Worm (Caenorhabditis elegans) whole organism, L1 larva: ENCODE data around the gene C04A2.15.
A peak's percentile ranks its signal among the peaks of the same experiment; 100 is the strongest.

Experiments used
- F16B12.6 ChIP-seq: fragments of 150-350 bp; optimal IDR thresholded peaks from 2 replicates; lab custom pipeline; 2014; ENCODE audit warnings: missing biosample characterization, missing genetic modification characterization
- alr-1 ChIP-seq: fragments of 200-800 bp; sonication (Bioruptor generic); optimal IDR thresholded peaks from 2 replicates; lab custom pipeline; 2018; ENCODE audit warnings: borderline replicate concordance, mild to moderate bottlenecking, missing genetic modification characterization, missing compliant biosample characterization
- ama-1 ChIP-seq: fragments of 150-350 bp; optimal IDR thresholded peaks from 2 replicates; lab custom pipeline; 2014
- blmp-1 ChIP-seq: fragments of 150-350 bp; optimal IDR thresholded peaks from 2 replicates; lab custom pipeline; 2014; ENCODE audit warnings: missing biosample characterization, missing genetic modification characterization
- ceh-63 ChIP-seq: fragments of 200-800 bp; sonication (Bioruptor generic); optimal IDR thresholded peaks from 2 replicates; lab custom pipeline; 2018; ENCODE audit warnings: mild to moderate bottlenecking, missing genetic modification characterization, missing compliant biosample characterization
- ceh-82 ChIP-seq, 3 experiments: fragments of 150-350 bp in 1 of 3; sonication (generic microtip) in 2 of 3; optimal IDR thresholded peaks; 2 replicates each; lab custom pipeline; 2014 to 2017; ENCODE audit warnings: missing biosample characterization in 3 of 3, missing genetic modification characterization in 3 of 3
- ceh-88 ChIP-seq: fragments of 200-800 bp; sonication (Bioruptor generic); IDR thresholded peaks from 2 replicates; pipeline ENCODE4 v1.3.6; 2022; ENCODE audit warnings: missing genetic modification characterization, missing compliant biosample characterization
- ceh-90 ChIP-seq: sonication (generic microtip); optimal IDR thresholded peaks from 2 replicates; lab custom pipeline; 2016; ENCODE audit warnings: missing genetic modification characterization, missing compliant biosample characterization
- ces-1 ChIP-seq: fragments of 150-350 bp; optimal IDR thresholded peaks from 2 replicates; lab custom pipeline; 2014; ENCODE audit warnings: missing biosample characterization, missing genetic modification reagents, missing genetic modification characterization
- dpl-1 ChIP-seq, 3 experiments: fragments of 150-350 bp in 2 of 3; sonication (generic microtip) in 1 of 3; optimal IDR thresholded peaks; 2 replicates each; lab custom pipeline; 2014 to 2017; ENCODE audit warnings: missing biosample characterization in 3 of 3, missing genetic modification characterization in 3 of 3, missing genetic modification reagents in 3 of 3
- efl-1 ChIP-seq, 4 experiments: fragments of 150-350 bp; optimal IDR thresholded peaks in 3 of 4; peaks in 1 of 4; 1 replicate in 1 of 4; 2 replicates in 3 of 4; lab custom pipeline; 2014; ENCODE audit warnings: missing biosample characterization in 2 of 4, missing genetic modification characterization in 2 of 4, missing genetic modification reagents in 2 of 4
- efl-3 ChIP-seq: fragments of 200-800 bp; sonication (Bioruptor generic); optimal IDR thresholded peaks from 2 replicates; lab custom pipeline; 2018; ENCODE audit warnings: mild to moderate bottlenecking, missing genetic modification characterization, missing compliant biosample characterization
- egl-13 ChIP-seq: sonication (generic microtip); optimal IDR thresholded peaks from 2 replicates; lab custom pipeline; 2016; ENCODE audit warnings: missing genotype, missing genetic modification reagents, missing genetic modification characterization, missing compliant biosample characterization
- egl-27 ChIP-seq, 2 experiments: fragments of 150-350 bp in 1 of 2; sonication (generic microtip); optimal IDR thresholded peaks; 3 replicates each; lab custom pipeline; 2017 to 2018; ENCODE audit warnings: missing biosample characterization in 2 of 2, missing genetic modification characterization in 2 of 2, missing genetic modification reagents in 2 of 2
- elt-2 ChIP-seq: sonication (generic microtip); optimal IDR thresholded peaks from 2 replicates; lab custom pipeline; 2016; ENCODE audit warnings: missing genetic modification characterization, mild to moderate bottlenecking, inconsistent platforms, missing compliant biosample characterization, missing genetic modification reagents
- ets-5 ChIP-seq: fragments of 200-800 bp; sonication (Bioruptor generic); IDR thresholded peaks from 2 replicates; pipeline ENCODE4 v1.3.6; 2022; ENCODE audit warnings: missing genetic modification characterization, missing compliant biosample characterization
- fkh-4 ChIP-seq: sonication (generic microtip); optimal IDR thresholded peaks from 2 replicates; lab custom pipeline; 2016; ENCODE audit warnings: missing compliant biosample characterization, missing genetic modification characterization, borderline replicate concordance
- fkh-8 ChIP-seq: sonication (generic microtip); optimal IDR thresholded peaks from 2 replicates; lab custom pipeline; 2016; ENCODE audit warnings: mild to moderate bottlenecking, missing genetic modification characterization, missing compliant biosample characterization
- hlh-4 ChIP-seq: sonication (generic microtip); optimal IDR thresholded peaks from 2 replicates; lab custom pipeline; 2016; ENCODE audit warnings: mild to moderate bottlenecking, missing genetic modification characterization, missing compliant biosample characterization
- irx-1 ChIP-seq: sonication (generic microtip); optimal IDR thresholded peaks from 2 replicates; lab custom pipeline; 2016; ENCODE audit warnings: missing genetic modification characterization, missing compliant biosample characterization
- lin-14 ChIP-seq: fragments of 200-800 bp; sonication (Bioruptor generic); optimal IDR thresholded peaks from 2 replicates; lab custom pipeline; 2018; ENCODE audit warnings: mild to moderate bottlenecking, missing genetic modification characterization, moderate library complexity, missing compliant biosample characterization
- mab-9 ChIP-seq: fragments of 200-800 bp; sonication (Bioruptor generic); IDR thresholded peaks from 2 replicates; pipeline ENCODE4 v1.3.6; 2022; ENCODE audit warnings: missing genetic modification reagents, missing genetic modification characterization, missing compliant biosample characterization
- mdl-1 ChIP-seq, 2 experiments: fragments of 150-350 bp; optimal IDR thresholded peaks; 2 replicates each; lab custom pipeline; 2014 to 2017; ENCODE audit warnings: missing biosample characterization in 2 of 2, missing genetic modification characterization in 2 of 2, inconsistent platforms in 1 of 2
- nhr-11 ChIP-seq: fragments of 150-350 bp; optimal IDR thresholded peaks from 2 replicates; lab custom pipeline; 2014; ENCODE audit warnings: missing biosample characterization, missing genetic modification characterization
- nhr-12 ChIP-seq: sonication (generic microtip); optimal IDR thresholded peaks from 2 replicates; lab custom pipeline; 2017; ENCODE audit warnings: missing biosample characterization, missing genetic modification characterization
- nhr-20 ChIP-seq: sonication (generic microtip); optimal IDR thresholded peaks from 2 replicates; lab custom pipeline; 2016; ENCODE audit warnings: mild to moderate bottlenecking, missing genetic modification characterization, missing compliant biosample characterization
- nhr-237 ChIP-seq: fragments of 150-350 bp; optimal IDR thresholded peaks from 2 replicates; lab custom pipeline; 2014; ENCODE audit warnings: missing biosample characterization, missing genetic modification characterization
- nhr-71 ChIP-seq: sonication (generic microtip); optimal IDR thresholded peaks from 2 replicates; lab custom pipeline; 2016; ENCODE audit warnings: mild to moderate bottlenecking, missing genetic modification characterization, moderate library complexity, missing compliant biosample characterization
- nhr-77 ChIP-seq: fragments of 150-350 bp; optimal IDR thresholded peaks from 2 replicates; lab custom pipeline; 2014; ENCODE audit warnings: missing biosample characterization, missing genetic modification characterization
- nhr-84 ChIP-seq: sonication (generic microtip); optimal IDR thresholded peaks from 2 replicates; lab custom pipeline; 2017; ENCODE audit warnings: missing biosample characterization, missing genetic modification characterization
- nhr-85 ChIP-seq: sonication (generic microtip); peaks from one replicate; lab custom pipeline; 2016; ENCODE audit warnings: missing genetic modification characterization, inconsistent platforms, missing compliant biosample characterization
- nhr-90 ChIP-seq: sonication (generic microtip); optimal IDR thresholded peaks from 2 replicates; lab custom pipeline; 2016; ENCODE audit warnings: mild to moderate bottlenecking, missing genetic modification characterization, missing compliant biosample characterization; ENCODE audit not compliant: poor library complexity
- pag-3 ChIP-seq: sonication (generic microtip); optimal IDR thresholded peaks from 2 replicates; lab custom pipeline; 2017; ENCODE audit warnings: missing genetic modification characterization, mild to moderate bottlenecking, missing compliant biosample characterization, antibody characterized with exemption, borderline replicate concordance; ENCODE audit not compliant: insufficient read depth
- pax-3 ChIP-seq: fragments of 200-800 bp; sonication (Bioruptor generic); optimal IDR thresholded peaks from 2 replicates; lab custom pipeline; 2018; ENCODE audit warnings: mild to moderate bottlenecking, missing genetic modification characterization, moderate library complexity, missing compliant biosample characterization
- pqm-1 ChIP-seq: sonication (generic microtip); optimal IDR thresholded peaks from 3 replicates; lab custom pipeline; 2017; ENCODE audit warnings: missing biosample characterization, missing genetic modification characterization
- skn-1 ChIP-seq: fragments of 150-350 bp; optimal IDR thresholded peaks from 2 replicates; lab custom pipeline; 2014; ENCODE audit warnings: missing biosample characterization, missing genetic modification characterization
- snpc-4 ChIP-seq: fragments of 150-350 bp; optimal IDR thresholded peaks from 2 replicates; lab custom pipeline; 2014; ENCODE audit warnings: missing biosample characterization, missing genetic modification characterization
- sox-4 ChIP-seq: sonication (generic microtip); optimal IDR thresholded peaks from 2 replicates; lab custom pipeline; 2016; ENCODE audit warnings: missing genetic modification characterization, missing compliant biosample characterization
- sptf-1 ChIP-seq: fragments of 150-350 bp; optimal IDR thresholded peaks from 2 replicates; lab custom pipeline; 2014; ENCODE audit warnings: missing biosample characterization, missing genetic modification characterization
- tbx-2 ChIP-seq: sonication (generic microtip); optimal IDR thresholded peaks from 2 replicates; lab custom pipeline; 2016; ENCODE audit warnings: missing genetic modification characterization, missing compliant biosample characterization
- tlp-1 ChIP-seq: fragments of 150-350 bp; optimal IDR thresholded peaks from 2 replicates; lab custom pipeline; 2014; ENCODE audit warnings: missing biosample characterization, missing genetic modification characterization
- unc-130 ChIP-seq: fragments of 150-350 bp; optimal IDR thresholded peaks from 2 replicates; lab custom pipeline; 2017; ENCODE audit warnings: missing biosample characterization, missing genetic modification characterization, inconsistent platforms
- unc-30 ChIP-seq: sonication (generic microtip); optimal IDR thresholded peaks from 2 replicates; lab custom pipeline; 2017; ENCODE audit warnings: missing biosample characterization, missing genetic modification characterization
- unc-62 ChIP-seq: fragments of 150-350 bp; optimal IDR thresholded peaks from 2 replicates; lab custom pipeline; 2014; ENCODE audit warnings: missing biosample characterization, missing genetic modification reagents, missing genetic modification characterization
- unc-86 ChIP-seq: sonication (generic microtip); optimal IDR thresholded peaks from 2 replicates; lab custom pipeline; 2016; ENCODE audit warnings: missing genetic modification characterization, missing compliant biosample characterization
- unc-98 ChIP-seq: fragments of 200-800 bp; sonication (Bioruptor generic); IDR thresholded peaks from 2 replicates; pipeline ENCODE4 v1.3.6; 2022; ENCODE audit warnings: missing genetic modification characterization, missing compliant biosample characterization
- vab-15 ChIP-seq: sonication (generic microtip); optimal IDR thresholded peaks from 2 replicates; lab custom pipeline; 2017; ENCODE audit warnings: missing genotype, mild to moderate bottlenecking, missing genetic modification characterization, missing compliant biosample characterization

Gene C04A2.15

ce11 chrII:6827388-6827787 is 24.6 kb upstream of the C04A2.15 start (continued):
- TF ChIP-seq sox-4 (tag; lab: Kevin White, UChicago) (peak; percentile 23), nhr-12 (tag; lab: Kevin White, UChicago) (no peak), ceh-82 (tag; optimal IDR thresholded peaks at IDR 0.05; lab: Kevin White, UChicago) (peak in 2 of 3 experiments; percentile 6 to 45), unc-62 (GFP tag; lab: Kevin White, UChicago) (no peak), efl-3 (GFP tag; lab: Kevin White, UChicago) (no peak), dpl-1 (GFP tag; optimal IDR thresholded peaks at IDR 0.05; lab: Kevin White, UChicago) (peak; percentile 4 to 21 (median 16)), unc-30 (tag; lab: Kevin White, UChicago) (no peak), unc-86 (tag; lab: Kevin White, UChicago) (peak; percentile 10), hlh-4 (no peak), ets-5 (no peak), unc-130 (tag; lab: Kevin White, UChicago) (peak; percentile 26), pag-3 (tag; lab: Kevin White, UChicago) (no peak), nhr-11 (tag; lab: Kevin White, UChicago) (peak; percentile 23), egl-13 (tag; lab: Kevin White, UChicago) (peak; percentile 6), mab-9 (GFP tag; lab: Robert Waterston, UW) (no peak), ceh-88 (GFP tag; lab: Robert Waterston, UW) (no peak), mdl-1 (tag; optimal IDR thresholded peaks at IDR 0.05; lab: Kevin White, UChicago) (peak in 1 of 2 experiments; percentile 58), nhr-77 (peak; percentile 20), unc-98 (GFP tag; lab: Robert Waterston, UW) (no peak), pax-3 (tag; lab: Kevin White, UChicago) (no peak), egl-27 (tag; optimal IDR thresholded peaks at IDR 0.05; lab: Kevin White, UChicago) (peak in 1 of 2 experiments; percentile 26), nhr-90 (tag; lab: Kevin White, UChicago) (peak; percentile 3), F16B12.6 (tag; lab: Kevin White, UChicago) (no peak), snpc-4 (tag; lab: Kevin White, UChicago) (no peak), nhr-20 (tag; lab: Kevin White, UChicago) (peak; percentile 76), ceh-90 (tag; lab: Kevin White, UChicago) (no peak), irx-1 (tag; lab: Kevin White, UChicago) (peak; percentile 60), ama-1 (lab: Kevin White, UChicago) (no peak), vab-15 (tag; lab: Kevin White, UChicago) (peak; percentile 30), tlp-1 (tag; lab: Kevin White, UChicago) (no peak), blmp-1 (tag; lab: Kevin White, UChicago) (peak; percentile 84), sptf-1 (tag; lab: Kevin White, UChicago) (no peak), nhr-71 (tag; lab: Kevin White, UChicago) (peak; percentile 87)

ce11 chrII:6828073-6828900 is 23.7 kb upstream of the C04A2.15 start:
- peak; percentile 58 for TF ChIP-seq fkh-8 (tag; lab: Kevin White, UChicago)
- peak; percentile 19 for TF ChIP-seq tbx-2 (tag; lab: Kevin White, UChicago)
- no peak for TF ChIP-seq nhr-84 (tag; lab: Kevin White, UChicago)
- TF ChIP-seq mab-9 (GFP tag; lab: Robert Waterston, UW): no peak
- peak; percentile 1 for TF ChIP-seq unc-86 (tag; lab: Kevin White, UChicago)
- peak; percentile 61 for TF ChIP-seq lin-14 (GFP tag; lab: Kevin White, UChicago)

ce11 chrII:6829108-6829507 is 22.9 kb upstream of the C04A2.15 start:
- no peak for TF ChIP-seq fkh-4
- TF ChIP-seq tbx-2 (tag; lab: Kevin White, UChicago): no peak
- peak; percentile 67 for TF ChIP-seq nhr-20 (tag; lab: Kevin White, UChicago)
- TF ChIP-seq efl-1 (optimal IDR thresholded peaks at IDR 0.05; lab: Kevin White, UChicago): no peak
- TF ChIP-seq efl-1 (GFP tag; optimal IDR thresholded peaks at IDR 0.05 in 1 of 2; lab: Kevin White, UChicago): no peak
- no peak for TF ChIP-seq unc-62 (GFP tag; lab: Kevin White, UChicago)
- peak; percentile 64 for TF ChIP-seq skn-1 (tag; lab: Kevin White, UChicago)
- TF ChIP-seq ces-1 (GFP tag; lab: Kevin White, UChicago): no peak
- TF ChIP-seq elt-2: peak; percentile 15
- no peak for TF ChIP-seq ceh-63 (GFP tag; lab: Kevin White, UChicago)
- no peak for TF ChIP-seq ceh-88 (GFP tag; lab: Robert Waterston, UW)
- TF ChIP-seq pqm-1 (tag; lab: Kevin White, UChicago): no peak
- no peak for TF ChIP-seq nhr-237 (tag; lab: Kevin White, UChicago)
- no peak for TF ChIP-seq alr-1 (tag; lab: Kevin White, UChicago)
- TF ChIP-seq pax-3 (tag; lab: Kevin White, UChicago): no peak
- peak; percentile 92 for TF ChIP-seq nhr-85 (tag; lab: Kevin White, UChicago)
- no peak for TF ChIP-seq unc-30 (tag; lab: Kevin White, UChicago)
- peak; percentile 42 for TF ChIP-seq nhr-90 (tag; lab: Kevin White, UChicago)
